Worm (Caenorhabditis elegans) whole organism, L4/young adult: ENCODE data around the gene Y66C5A.2.

Experiments used
- W03F9.2 ChIP-seq: fragments of 150-350 bp; optimal IDR thresholded peaks from 2 replicates; lab custom pipeline; 2014; ENCODE audit warnings: missing biosample characterization, missing genetic modification characterization
- dao-5 ChIP-seq: sonication (generic microtip); optimal IDR thresholded peaks from 2 replicates; lab custom pipeline; 2016; ENCODE audit warnings: missing genotype, missing genetic modification characterization, moderate library complexity, missing compliant biosample characterization
- him-1 ChIP-seq: sonication (generic microtip); optimal IDR thresholded peaks from 2 replicates; lab custom pipeline; 2016; ENCODE audit warnings: missing genotype, missing genetic modification reagents, missing genetic modification characterization, missing compliant biosample characterization

DNA sequence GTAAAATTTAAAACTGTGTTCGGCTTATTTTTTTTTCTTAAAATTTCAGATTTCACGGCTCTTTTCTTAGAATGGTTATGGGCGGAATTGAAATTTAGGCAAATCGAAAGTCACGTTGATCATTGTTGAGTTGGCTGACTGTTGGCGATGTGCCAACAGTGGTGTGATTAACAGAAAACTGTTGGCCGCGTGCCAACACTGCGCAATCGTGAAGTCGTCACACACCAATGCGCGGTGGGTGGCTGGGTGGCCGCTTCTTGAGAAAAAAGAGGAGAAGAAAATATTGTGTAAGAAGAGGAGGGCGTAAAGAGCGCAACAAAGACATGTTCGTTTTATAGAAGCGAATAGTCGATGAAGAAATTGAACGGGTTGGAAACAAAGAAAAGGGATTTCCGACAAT lies 30.6 kb downstream of the Y66C5A.2 start:
- TF ChIP-seq W03F9.2 (no peak), him-1 (tag; lab: Kevin White, UChicago) (no peak), dao-5 (tag; lab: Kevin White, UChicago) (no peak)
